Comparison of ENCODE assay signal across 4 fruit fly cellular contexts in genomic region chr3L:1502086-1502893, dm6.
A peak's percentile ranks its signal among the peaks of the same experiment; 100 is the strongest.
TF ChIP-seq lines count a peak whose summit lies in the region.

TSS of gene hfp (minus strand) at chr3L:1502590.
TSS of gene Psa (plus strand) at chr3L:1502843.

- TF ChIP-seq CTCF in whole organism, embryonic (GFP tag; optimal IDR thresholded peaks at IDR 0.05; lab: Kevin White, UChicago), result no peak

TF ChIP-seq in whole organism, adult, 20 proteins besides CTCF, POLR2A, EP300 and RAD21:
- TF ChIP-seq bab1 (GFP tag; optimal IDR thresholded peaks at IDR 0.05; lab: Kevin White, UChicago) (peak; percentile 33), CG11617 (GFP tag; optimal IDR thresholded peaks at IDR 0.05; lab: Kevin White, UChicago) (peak; percentile 2), tj (GFP tag; optimal IDR thresholded peaks at IDR 0.05; lab: Kevin White, UChicago) (peak; percentile 38), CG12768 (GFP tag; optimal IDR thresholded peaks at IDR 0.05; lab: Kevin White, UChicago) (no peak)

TF ChIP-seq in whole organism, embryonic, 481 proteins besides CTCF, POLR2A, EP300 and RAD21 (continues in another document):
- TF ChIP-seq BEAF-32 (GFP tag; optimal IDR thresholded peaks at IDR 0.05; lab: Kevin White, UChicago) (peak; percentile 60), Adf1 (GFP tag; IDR thresholded peaks at IDR 0.05; lab: Robert Waterston, UW) (no peak), kay (GFP tag; optimal IDR thresholded peaks at IDR 0.05; lab: Kevin White, UChicago) (no peak), CG6254 (GFP tag; optimal IDR thresholded peaks at IDR 0.05; lab: Kevin White, UChicago) (no peak), CG7963 (GFP tag; IDR thresholded peaks at IDR 0.05; lab: Robert Waterston, UW; ENCODE audit: partially characterized antibody) (peak; percentile 76), CG6683 (GFP tag; optimal IDR thresholded peaks at IDR 0.05; lab: Kevin White, UChicago) (no peak), HmgD (GFP tag; optimal IDR thresholded peaks at IDR 0.05; lab: Kevin White, UChicago) (no peak), Sry-β (GFP tag; optimal IDR thresholded peaks at IDR 0.05; lab: Kevin White, UChicago) (no peak), row (GFP tag; IDR thresholded peaks at IDR 0.05; lab: Robert Waterston, UW) (peak; percentile 21; the same call in 1 of the 3 replicates), ATbp (GFP tag; optimal IDR thresholded peaks at IDR 0.05; lab: Kevin White, UChicago) (no peak), CG32772 (GFP tag; IDR thresholded peaks at IDR 0.05; lab: Robert Waterston, UW) (no peak), bsh (GFP tag; optimal IDR thresholded peaks at IDR 0.05; lab: Kevin White, UChicago) (no peak), Scr (GFP tag; IDR thresholded peaks at IDR 0.05; lab: Robert Waterston, UW; ENCODE audit: partially characterized antibody) (peak; percentile 63), tx (GFP tag; optimal IDR thresholded peaks at IDR 0.05; lab: Kevin White, UChicago) (no peak), run (tag; optimal IDR thresholded peaks at IDR 0.05; lab: Kevin White, UChicago) (no peak), fd3F (GFP tag; optimal IDR thresholded peaks at IDR 0.05; lab: Kevin White, UChicago) (no peak), az2 (GFP tag; optimal IDR thresholded peaks at IDR 0.05; lab: Kevin White, UChicago) (no peak), CG9437 (GFP tag; optimal IDR thresholded peaks at IDR 0.05; lab: Kevin White, UChicago) (no peak), cwo (GFP tag; optimal IDR thresholded peaks at IDR 0.05; lab: Kevin White, UChicago) (no peak), Gsc (GFP tag; IDR thresholded peaks at IDR 0.05; lab: Robert Waterston, UW) (no peak), PHDP (tag; optimal IDR thresholded peaks at IDR 0.05; lab: Kevin White, UChicago) (no peak), CG30403 (GFP tag; optimal IDR thresholded peaks at IDR 0.05; lab: Kevin White, UChicago) (no peak), jumu (GFP tag; optimal IDR thresholded peaks at IDR 0.05; lab: Kevin White, UChicago) (no peak), NC2α (GFP tag; optimal IDR thresholded peaks at IDR 0.05; lab: Kevin White, UChicago) (no peak), ham (GFP tag; IDR thresholded peaks at IDR 0.05; lab: Robert Waterston, UW) (no peak), pho (GFP tag; optimal IDR thresholded peaks at IDR 0.05; lab: Kevin White, UChicago) (no peak), Atf3 (GFP tag; optimal IDR thresholded peaks at IDR 0.05; lab: Kevin White, UChicago) (no peak), rib (GFP tag; IDR thresholded peaks at IDR 0.05; lab: Robert Waterston, UW) (0 out of 2 replicates have a peak, but pooled peaks have one; percentile 9), CG17328 (GFP tag; IDR thresholded peaks at IDR 0.05; lab: Robert Waterston, UW) (no peak), Meics (GFP tag; optimal IDR thresholded peaks at IDR 0.05; lab: Kevin White, UChicago) (no peak)

TF ChIP-seq in whole organism, prepupa, 60 proteins besides CTCF, POLR2A, EP300 and RAD21:
- TF ChIP-seq svp (GFP tag; lab: Kevin White, UChicago) (peak; percentile 85), fkh (GFP tag; optimal IDR thresholded peaks at IDR 0.05; lab: Kevin White, UChicago) (peak; percentile 46), CG8632 (GFP tag; optimal IDR thresholded peaks at IDR 0.05; lab: Kevin White, UChicago) (no peak)
TF ChIP-seq in whole organism, prepupa: peak in this region for 2.

TF ChIP-seq in whole organism, wandering third instar larva, 38 proteins besides CTCF, POLR2A, EP300 and RAD21:
- TF ChIP-seq CG9705 (GFP tag; optimal IDR thresholded peaks at IDR 0.05; lab: Kevin White, UChicago), result no peak
- no peak for TF ChIP-seq foxo (GFP tag; optimal IDR thresholded peaks at IDR 0.05; lab: Kevin White, UChicago)
- no peak for TF ChIP-seq Rel (GFP tag; optimal IDR thresholded peaks at IDR 0.05; lab: Kevin White, UChicago)
- TF ChIP-seq Rel (tag; optimal IDR thresholded peaks at IDR 0.05; lab: Kevin White, UChicago), result peak; percentile 96
TF ChIP-seq in whole organism, wandering third instar larva: peak in this region for 1.
